Worm (Caenorhabditis elegans) whole organism, young adult: ENCODE measurements around the gene F56D5.2.
A peak's percentile ranks its signal among the peaks of the same experiment; 100 is the strongest.

ENCODE experiments used
- C17E4.6 ChIP-seq: fragments of 200-800 bp; sonication (Bioruptor generic); IDR thresholded peaks from 2 replicates; pipeline ENCODE4 v1.3.6; 2022; ENCODE audit warnings: missing genetic modification reagents, missing genetic modification characterization, missing compliant biosample characterization
- D2030.7 ChIP-seq: fragments of 200-800 bp; sonication (Bioruptor generic); IDR thresholded peaks from 2 replicates; pipeline ENCODE4 v1.3.6; 2022; ENCODE audit warnings: missing genetic modification reagents, missing genetic modification characterization, missing compliant biosample characterization
- F23B12.7 ChIP-seq: sonication (generic microtip); optimal IDR thresholded peaks from 2 replicates; lab custom pipeline; 2017; ENCODE audit warnings: missing genetic modification characterization, mild to moderate bottlenecking, missing compliant biosample characterization, antibody characterized with exemption, moderate library complexity; ENCODE audit not compliant: insufficient read depth
- K11D2.4 ChIP-seq: fragments of 200-800 bp; sonication (Bioruptor generic); IDR thresholded peaks from 2 replicates; pipeline ENCODE4 v1.3.6; 2022; ENCODE audit warnings: missing genetic modification reagents, missing genetic modification characterization, missing compliant biosample characterization
- Y53F4B.3 ChIP-seq: fragments of 200-800 bp; sonication (Bioruptor generic); IDR thresholded peaks from 2 replicates; pipeline ENCODE4 v1.3.6; 2022; ENCODE audit warnings: missing genetic modification reagents, missing genetic modification characterization, missing compliant biosample characterization
- ZK185.1 ChIP-seq: sonication (generic microtip); optimal IDR thresholded peaks from 2 replicates; lab custom pipeline; 2016; ENCODE audit warnings: mild to moderate bottlenecking, missing genetic modification characterization, missing compliant biosample characterization; ENCODE audit not compliant: poor library complexity, severe bottlenecking
- akir-1 ChIP-seq: fragments of 200-800 bp; sonication (Bioruptor generic); optimal IDR thresholded peaks from 2 replicates; lab custom pipeline; 2018; ENCODE audit warnings: mild to moderate bottlenecking, missing genetic modification characterization, moderate library complexity, missing compliant biosample characterization
- ama-1 ChIP-seq, 3 experiments: fragments of 150-350 bp in 1 of 3; sonication (generic microtip) in 2 of 3; optimal IDR thresholded peaks; 2 replicates each; lab custom pipeline; 2014 to 2018; ENCODE audit warnings: missing biosample characterization in 2 of 3, missing genetic modification characterization in 2 of 3, missing genetic modification reagents in 2 of 3
- athp-1 ChIP-seq: sonication (generic microtip); optimal IDR thresholded peaks from 2 replicates; lab custom pipeline; 2017; ENCODE audit warnings: mild to moderate bottlenecking, missing genetic modification characterization, missing compliant biosample characterization
- attf-3 ChIP-seq: fragments of 200-800 bp; sonication (Bioruptor generic); conservative IDR thresholded peaks from 2 replicates; pipeline ENCODE4 v1.3.6; 2022; ENCODE audit warnings: missing genetic modification reagents, missing genetic modification characterization, missing compliant biosample characterization
- attf-5 ChIP-seq: fragments of 200-800 bp; sonication (Bioruptor generic); optimal IDR thresholded peaks from 2 replicates; lab custom pipeline; 2018; ENCODE audit warnings: mild to moderate bottlenecking, missing genetic modification characterization, missing compliant biosample characterization
- attf-6 ChIP-seq: fragments of 200-800 bp; sonication (Bioruptor generic); IDR thresholded peaks from 2 replicates; pipeline ENCODE4 v1.3.6; 2022; ENCODE audit warnings: missing genetic modification reagents, missing genetic modification characterization, missing compliant biosample characterization
- cebp-1 ChIP-seq, 2 experiments: fragments of 200-800 bp in 1 of 2; sonication (Bioruptor generic) in 1 of 2; sonication (generic microtip) in 1 of 2; IDR thresholded peaks in 1 of 2; optimal IDR thresholded peaks in 1 of 2; 2 replicates each; pipeline versions ENCODE4 v1.3.6 to Lab custom; 2017 to 2022; ENCODE audit warnings: missing compliant biosample characterization in 2 of 2, missing genetic modification characterization in 2 of 2, mild to moderate bottlenecking in 1 of 2, missing genetic modification reagents in 1 of 2, moderate library complexity in 1 of 2
- ceh-100 ChIP-seq: fragments of 200-800 bp; sonication (Bioruptor generic); IDR thresholded peaks from 2 replicates; pipeline ENCODE4 v1.3.6; 2022; ENCODE audit warnings: missing genetic modification reagents, missing genetic modification characterization, missing compliant biosample characterization
- ceh-27 ChIP-seq: fragments of 200-800 bp; sonication (Bioruptor generic); optimal IDR thresholded peaks from 2 replicates; lab custom pipeline; 2018; ENCODE audit warnings: mild to moderate bottlenecking, missing genetic modification characterization, moderate library complexity, missing compliant biosample characterization
- ceh-40 ChIP-seq: fragments of 200-800 bp; sonication (Bioruptor generic); IDR thresholded peaks from 2 replicates; pipeline ENCODE4 v1.3.6; 2022; ENCODE audit warnings: missing genetic modification characterization, missing compliant biosample characterization
- ceh-58 ChIP-seq: fragments of 200-800 bp; sonication (Bioruptor generic); IDR thresholded peaks from 2 replicates; pipeline ENCODE4 v1.3.6; 2022; ENCODE audit warnings: missing genetic modification characterization, missing compliant biosample characterization
- ceh-91 ChIP-seq: fragments of 200-800 bp; sonication (Bioruptor generic); IDR thresholded peaks from 2 replicates; pipeline ENCODE4 v1.3.6; 2022; ENCODE audit warnings: missing genetic modification reagents, missing genetic modification characterization, missing compliant biosample characterization
- dpff-1 ChIP-seq: sonication (generic microtip); optimal IDR thresholded peaks from 2 replicates; lab custom pipeline; 2017; ENCODE audit warnings: mild to moderate bottlenecking, missing genetic modification characterization, missing compliant biosample characterization
- dpl-1 ChIP-seq: fragments of 150-350 bp; optimal IDR thresholded peaks from 2 replicates; lab custom pipeline; 2014; ENCODE audit warnings: missing biosample characterization, missing genetic modification reagents, missing genetic modification characterization
- ets-4 ChIP-seq: fragments of 200-800 bp; sonication (Bioruptor generic); optimal IDR thresholded peaks from 2 replicates; lab custom pipeline; 2018; ENCODE audit warnings: mild to moderate bottlenecking, missing genetic modification characterization, missing compliant biosample characterization
- fkh-3 ChIP-seq: sonication (generic microtip); optimal IDR thresholded peaks from 2 replicates; lab custom pipeline; 2016; ENCODE audit warnings: mild to moderate bottlenecking, missing genetic modification characterization, missing compliant biosample characterization
- hlh-12 ChIP-seq: sonication (generic microtip); optimal IDR thresholded peaks from 2 replicates; lab custom pipeline; 2016; ENCODE audit warnings: missing genetic modification characterization, missing compliant biosample characterization
- hmg-1.2 ChIP-seq: fragments of 200-800 bp; sonication (Bioruptor generic); IDR thresholded peaks from 2 replicates; pipeline ENCODE4 v1.3.6; 2022; ENCODE audit warnings: missing genetic modification reagents, missing genetic modification characterization, missing compliant biosample characterization
- lag-1 ChIP-seq: fragments of 200-800 bp; sonication (Bioruptor generic); IDR thresholded peaks from 2 replicates; pipeline ENCODE4 v1.3.6; 2022; ENCODE audit warnings: missing genetic modification reagents, missing genetic modification characterization, missing compliant biosample characterization
- let-526 ChIP-seq: fragments of 200-800 bp; sonication (Bioruptor generic); IDR thresholded peaks from 2 replicates; pipeline ENCODE4 v1.3.6; 2022; ENCODE audit warnings: missing genetic modification reagents, missing genetic modification characterization, missing compliant biosample characterization
- lin-26 ChIP-seq: fragments of 200-800 bp; sonication (Bioruptor generic); IDR thresholded peaks from 2 replicates; pipeline ENCODE4 v1.3.6; 2022; ENCODE audit warnings: missing genetic modification reagents, missing genetic modification characterization, missing compliant biosample characterization
- lsy-27 ChIP-seq: sonication (generic microtip); optimal IDR thresholded peaks from 2 replicates; lab custom pipeline; 2017; ENCODE audit warnings: missing genetic modification characterization, mild to moderate bottlenecking, missing compliant biosample characterization, antibody characterized with exemption, missing genotype, borderline replicate concordance; ENCODE audit not compliant: insufficient read depth
- madf-6 ChIP-seq: fragments of 200-800 bp; sonication (Bioruptor generic); IDR thresholded peaks from 2 replicates; pipeline ENCODE4 v1.3.6; 2022; ENCODE audit warnings: missing genetic modification reagents, missing genetic modification characterization, missing compliant biosample characterization
- mes-4 ChIP-seq: sonication (generic microtip); optimal IDR thresholded peaks from 2 replicates; lab custom pipeline; 2016; ENCODE audit warnings: missing genotype, missing genetic modification characterization, missing compliant biosample characterization
- nfyb-1 ChIP-seq: fragments of 200-800 bp; sonication (Bioruptor generic); IDR thresholded peaks from 2 replicates; pipeline ENCODE4 v1.3.6; 2022; ENCODE audit warnings: missing genetic modification reagents, missing genetic modification characterization, missing compliant biosample characterization
- nhr-120 ChIP-seq: fragments of 200-800 bp; sonication (Bioruptor generic); IDR thresholded peaks from 2 replicates; pipeline ENCODE4 v1.3.6; 2022; ENCODE audit warnings: missing genetic modification characterization, missing compliant biosample characterization
- pbrm-1 ChIP-seq: fragments of 200-800 bp; sonication (Bioruptor generic); IDR thresholded peaks from 2 replicates; pipeline ENCODE4 v1.3.6; 2022; ENCODE audit warnings: missing genetic modification reagents, missing genetic modification characterization, missing compliant biosample characterization
- rcor-1 ChIP-seq: fragments of 200-800 bp; sonication (Bioruptor generic); IDR thresholded peaks from 2 replicates; pipeline ENCODE4 v1.3.6; 2022; ENCODE audit warnings: missing genetic modification reagents, missing genetic modification characterization, missing compliant biosample characterization
- repo-1 ChIP-seq: sonication (generic microtip); optimal IDR thresholded peaks from 2 replicates; lab custom pipeline; 2017; ENCODE audit warnings: mild to moderate bottlenecking, missing genetic modification characterization, missing compliant biosample characterization
- sea-2 ChIP-seq: fragments of 200-800 bp; sonication (Bioruptor generic); IDR thresholded peaks from 2 replicates; pipeline ENCODE4 v1.3.6; 2022; ENCODE audit warnings: missing genetic modification characterization, missing compliant biosample characterization
- snpc-1.3 ChIP-seq: sonication (generic microtip); optimal IDR thresholded peaks from 2 replicates; lab custom pipeline; 2017; ENCODE audit warnings: missing genetic modification characterization, mild to moderate bottlenecking, missing compliant biosample characterization, antibody characterized with exemption, moderate library complexity, missing genotype, missing genetic modification reagents; ENCODE audit not compliant: insufficient read depth
- snpc-3.4 ChIP-seq: sonication (generic microtip); optimal IDR thresholded peaks from 2 replicates; lab custom pipeline; 2017; ENCODE audit warnings: missing genetic modification characterization, mild to moderate bottlenecking, missing compliant biosample characterization, antibody characterized with exemption, moderate library complexity, missing genotype, missing genetic modification reagents
- somi-1 ChIP-seq: fragments of 200-800 bp; sonication (Bioruptor generic); optimal IDR thresholded peaks from 2 replicates; lab custom pipeline; 2018; ENCODE audit warnings: mild to moderate bottlenecking, missing genetic modification characterization, missing compliant biosample characterization
- tbx-9 ChIP-seq: sonication (generic microtip); optimal IDR thresholded peaks from 2 replicates; lab custom pipeline; 2016; ENCODE audit warnings: borderline replicate concordance, missing genetic modification characterization, inconsistent platforms, missing compliant biosample characterization
- zfh-2 ChIP-seq: fragments of 200-800 bp; sonication (Bioruptor generic); conservative IDR thresholded peaks from 2 replicates; pipeline ENCODE4 v1.3.6; 2022; ENCODE audit warnings: missing genetic modification reagents, missing genetic modification characterization, missing compliant biosample characterization
- zim-3 ChIP-seq: sonication (generic microtip); optimal IDR thresholded peaks from 2 replicates; lab custom pipeline; 2017; ENCODE audit warnings: mild to moderate bottlenecking, missing genetic modification characterization, moderate library complexity, missing compliant biosample characterization
- ztf-18 ChIP-seq: sonication (generic microtip); optimal IDR thresholded peaks from 2 replicates; lab custom pipeline; 2016; ENCODE audit warnings: missing genotype, mild to moderate bottlenecking, missing genetic modification characterization, missing compliant biosample characterization
- ztf-22 ChIP-seq: fragments of 200-800 bp; sonication (Bioruptor generic); optimal IDR thresholded peaks from 2 replicates; lab custom pipeline; 2018; ENCODE audit warnings: mild to moderate bottlenecking, missing genetic modification characterization, moderate library complexity, missing compliant biosample characterization
- ztf-25 ChIP-seq: fragments of 200-800 bp; sonication (Bioruptor generic); IDR thresholded peaks from 2 replicates; pipeline ENCODE4 v1.3.6; 2022; ENCODE audit warnings: missing genetic modification reagents, missing genetic modification characterization, missing compliant biosample characterization
- ztf-26 ChIP-seq: sonication (generic microtip); optimal IDR thresholded peaks from 2 replicates; lab custom pipeline; 2017; ENCODE audit warnings: missing genetic modification characterization, missing compliant biosample characterization
- ztf-6 ChIP-seq: fragments of 200-800 bp; sonication (Bioruptor generic); IDR thresholded peaks from 2 replicates; pipeline ENCODE4 v1.3.6; 2022; ENCODE audit warnings: missing genetic modification reagents, missing genetic modification characterization, missing compliant biosample characterization

The F56D5.2 gene

ce11 chrIV:9440880-9441336 lies 42.5 kb upstream of the F56D5.2 start, which contains the start of gene idh-1 (continued):
- TF ChIP-seq hmg-1.2 (peak; percentile 58), F23B12.7 (tag; lab: Kevin White, UChicago) (peak; percentile 9), dpff-1 (tag; lab: Kevin White, UChicago) (no peak), ztf-18 (no peak), rcor-1 (GFP tag; lab: Robert Waterston, UW) (0 out of 2 replicates have a peak, but pooled peaks have one; percentile 19), ZK185.1 (tag; lab: Kevin White, UChicago) (no peak), ceh-100 (GFP tag; lab: Robert Waterston, UW) (peak; percentile 19; the same call in 1 of the 2 replicates), K11D2.4 (GFP tag; lab: Robert Waterston, UW) (no peak), akir-1 (no peak), snpc-3.4 (tag; lab: Kevin White, UChicago) (peak; percentile 75), madf-6 (GFP tag; lab: Robert Waterston, UW) (peak; percentile 92), ztf-26 (no peak), ama-1 (optimal IDR thresholded peaks at IDR 0.05; lab: Kevin White, UChicago) (peak; percentile 23), ama-1 (GFP tag; optimal IDR thresholded peaks at IDR 0.05; lab: Kevin White, UChicago) (no peak), tbx-9 (tag; lab: Kevin White, UChicago) (peak; percentile 23), lag-1 (GFP tag; lab: Robert Waterston, UW) (no peak), Y53F4B.3 (GFP tag; lab: Robert Waterston, UW) (no peak), attf-3 (GFP tag; lab: Robert Waterston, UW) (no peak), D2030.7 (peak; percentile 87), lsy-27 (tag; lab: Kevin White, UChicago) (no peak), nfyb-1 (GFP tag; lab: Robert Waterston, UW) (0 out of 2 replicates have a peak, but pooled peaks have one; percentile 17), ceh-27 (GFP tag; lab: Kevin White, UChicago) (peak; percentile 11), ztf-6 (GFP tag; lab: Robert Waterston, UW) (no peak), attf-5 (GFP tag; lab: Kevin White, UChicago) (peak; percentile 38), sea-2 (GFP tag; lab: Robert Waterston, UW) (no peak), ceh-91 (GFP tag; lab: Robert Waterston, UW) (peak; percentile 85), pbrm-1 (GFP tag; lab: Robert Waterston, UW) (peak; percentile 72), mes-4 (tag; lab: Kevin White, UChicago) (no peak), dpl-1 (GFP tag; lab: Kevin White, UChicago) (peak; percentile 88), zfh-2 (GFP tag; lab: Robert Waterston, UW) (peak; percentile 62; the same call in 1 of the 2 replicates), hlh-12 (tag; lab: Kevin White, UChicago) (no peak), cebp-1 (GFP tag; IDR thresholded peaks at IDR 0.05; lab: Robert Waterston, UW) (no peak), cebp-1 (tag; optimal IDR thresholded peaks at IDR 0.05; lab: Kevin White, UChicago) (peak; percentile 36), zim-3 (tag; lab: Kevin White, UChicago) (peak; percentile 42), ceh-40 (GFP tag; lab: Robert Waterston, UW) (no peak)

- TF ChIP-seq C17E4.6 (GFP tag; lab: Robert Waterston, UW), result no peak
- peak; percentile 76 for TF ChIP-seq lin-26 (GFP tag; lab: Robert Waterston, UW)
- TF ChIP-seq fkh-3, result no peak
- TF ChIP-seq ztf-25 (GFP tag; lab: Robert Waterston, UW), result no peak
- TF ChIP-seq attf-3 (GFP tag; lab: Robert Waterston, UW), result no peak
- no peak for TF ChIP-seq ets-4 (GFP tag; lab: Kevin White, UChicago)
- no peak for TF ChIP-seq ztf-22 (GFP tag; lab: Kevin White, UChicago)
- TF ChIP-seq nhr-120 (GFP tag; lab: Robert Waterston, UW), result no peak
- TF ChIP-seq sea-2 (GFP tag; lab: Robert Waterston, UW), result no peak
- TF ChIP-seq athp-1 (tag; lab: Kevin White, UChicago), result peak; percentile 24
- peak; percentile 92 for TF ChIP-seq repo-1 (tag; lab: Kevin White, UChicago)
- no peak for TF ChIP-seq ceh-58 (GFP tag; lab: Robert Waterston, UW)
- TF ChIP-seq let-526 (GFP tag; lab: Robert Waterston, UW), result 0 out of 2 replicates have a peak, but pooled peaks have one; percentile 28
- no peak for TF ChIP-seq somi-1 (GFP tag; lab: Kevin White, UChicago)
- TF ChIP-seq attf-6 (GFP tag; lab: Robert Waterston, UW), result peak; percentile 77
- TF ChIP-seq snpc-1.3 (tag; lab: Kevin White, UChicago), result peak; percentile 24
- no peak for TF ChIP-seq ztf-6 (GFP tag; lab: Robert Waterston, UW)
Measured at ce11 chrIV:9438753-9439152, 40.3 kb upstream of the F56D5.2 start.
